Worm (Caenorhabditis elegans) whole organism, late embryonic: Measurements from ENCODE around the gene nhr-129.

ENCODE experiments used
- F13H6.1 ChIP-seq: sonication (generic microtip); optimal IDR thresholded peaks from 2 replicates; lab custom pipeline; 2016; ENCODE audit warnings: missing genetic modification characterization, missing compliant biosample characterization
- K09A11.1 ChIP-seq: sonication (generic microtip); optimal IDR thresholded peaks from 2 replicates; lab custom pipeline; 2017; ENCODE audit warnings: antibody characterized with exemption, mild to moderate bottlenecking, missing genetic modification characterization, missing compliant biosample characterization; ENCODE audit not compliant: insufficient read depth
- Y22D7AL.16 ChIP-seq: sonication (generic microtip); optimal IDR thresholded peaks from 2 replicates; lab custom pipeline; 2016; ENCODE audit warnings: missing genetic modification characterization, missing compliant biosample characterization
- ahr-1 ChIP-seq: sonication (generic microtip); optimal IDR thresholded peaks from 2 replicates; lab custom pipeline; 2016; ENCODE audit warnings: missing genetic modification characterization, missing compliant biosample characterization
- ama-1 ChIP-seq: fragments of 150-350 bp; optimal IDR thresholded peaks from 2 replicates; lab custom pipeline; 2014
- ceh-14 ChIP-seq: sonication (generic microtip); optimal IDR thresholded peaks from 2 replicates; lab custom pipeline; 2016; ENCODE audit warnings: missing genotype, missing genetic modification characterization, missing compliant biosample characterization
- ceh-18 ChIP-seq: sonication (generic microtip); optimal IDR thresholded peaks from 2 replicates; lab custom pipeline; 2016; ENCODE audit warnings: missing genetic modification characterization, missing compliant biosample characterization
- ceh-19 ChIP-seq: fragments of 200-800 bp; sonication (Bioruptor generic); optimal IDR thresholded peaks from 2 replicates; lab custom pipeline; 2018; ENCODE audit warnings: mild to moderate bottlenecking, missing genetic modification characterization, missing compliant biosample characterization
- ceh-22 ChIP-seq: sonication (generic microtip); optimal IDR thresholded peaks from 2 replicates; lab custom pipeline; 2017; ENCODE audit warnings: missing biosample characterization, missing genetic modification characterization
- ceh-24 ChIP-seq: sonication (generic microtip); optimal IDR thresholded peaks from 2 replicates; lab custom pipeline; 2016; ENCODE audit warnings: mild to moderate bottlenecking, missing genetic modification characterization, missing compliant biosample characterization
- ceh-31 ChIP-seq: sonication (generic microtip); optimal IDR thresholded peaks from 2 replicates; lab custom pipeline; 2016; ENCODE audit warnings: missing genetic modification characterization, missing compliant biosample characterization
- ceh-34 ChIP-seq: sonication (generic microtip); optimal IDR thresholded peaks from 2 replicates; lab custom pipeline; 2016; ENCODE audit warnings: mild to moderate bottlenecking, missing genetic modification characterization, missing compliant biosample characterization
- ceh-45 ChIP-seq: fragments of 200-800 bp; sonication (Bioruptor generic); IDR thresholded peaks from 2 replicates; pipeline ENCODE4 v1.3.6; 2022; ENCODE audit warnings: missing genetic modification reagents, missing genetic modification characterization, missing compliant biosample characterization
- che-1 ChIP-seq: sonication (generic microtip); optimal IDR thresholded peaks from 2 replicates; lab custom pipeline; 2016; ENCODE audit warnings: mild to moderate bottlenecking, missing genetic modification characterization, missing compliant biosample characterization
- elt-2 ChIP-seq: sonication (generic microtip); optimal IDR thresholded peaks from 2 replicates; lab custom pipeline; 2016; ENCODE audit warnings: missing genetic modification reagents, missing genetic modification characterization, missing compliant biosample characterization
- ets-4 ChIP-seq: sonication (generic microtip); optimal IDR thresholded peaks from 2 replicates; lab custom pipeline; 2016; ENCODE audit warnings: missing genetic modification characterization, missing compliant biosample characterization
- fkh-6 ChIP-seq: sonication (generic microtip); optimal IDR thresholded peaks from 2 replicates; lab custom pipeline; 2016; ENCODE audit warnings: missing genetic modification characterization, missing compliant biosample characterization
- hlh-15 ChIP-seq: sonication (generic microtip); optimal IDR thresholded peaks from 2 replicates; lab custom pipeline; 2016; ENCODE audit warnings: missing genetic modification characterization, missing compliant biosample characterization
- hlh-8 ChIP-seq: sonication (generic microtip); optimal IDR thresholded peaks from 2 replicates; lab custom pipeline; 2016; ENCODE audit warnings: missing genotype, missing genetic modification characterization, missing compliant biosample characterization
- lim-6 ChIP-seq: sonication (generic microtip); optimal IDR thresholded peaks from 2 replicates; lab custom pipeline; 2016; ENCODE audit warnings: missing genetic modification characterization, missing compliant biosample characterization
- lin-11 ChIP-seq: fragments of 200-800 bp; sonication (Bioruptor generic); optimal IDR thresholded peaks from 2 replicates; lab custom pipeline; 2018; ENCODE audit warnings: mild to moderate bottlenecking, missing genetic modification characterization, missing compliant biosample characterization
- madf-2 ChIP-seq: sonication (generic microtip); optimal IDR thresholded peaks from 2 replicates; lab custom pipeline; 2017; ENCODE audit warnings: missing genetic modification characterization, missing compliant biosample characterization
- nfya-1 ChIP-seq: sonication (generic microtip); optimal IDR thresholded peaks from 2 replicates; lab custom pipeline; 2017; ENCODE audit warnings: missing genetic modification characterization, mild to moderate bottlenecking, missing compliant biosample characterization, antibody characterized with exemption, moderate library complexity
- nhr-11 ChIP-seq: fragments of 150-350 bp; optimal IDR thresholded peaks from 2 replicates; lab custom pipeline; 2014; ENCODE audit warnings: missing biosample characterization, missing genetic modification characterization
- npax-4 ChIP-seq: sonication (generic microtip); optimal IDR thresholded peaks from 2 replicates; lab custom pipeline; 2016; ENCODE audit warnings: missing genetic modification characterization, missing compliant biosample characterization
- pqm-1 ChIP-seq: sonication (generic microtip); optimal IDR thresholded peaks from 2 replicates; lab custom pipeline; 2016; ENCODE audit warnings: missing genetic modification characterization, missing compliant biosample characterization
- ref-2 ChIP-seq: sonication (generic microtip); optimal IDR thresholded peaks from 2 replicates; lab custom pipeline; 2016; ENCODE audit warnings: missing genetic modification characterization, missing compliant biosample characterization
- rnt-1 ChIP-seq: sonication (generic microtip); optimal IDR thresholded peaks from 2 replicates; lab custom pipeline; 2016; ENCODE audit warnings: missing genetic modification characterization, missing compliant biosample characterization
- tbx-2 ChIP-seq: sonication (generic microtip); optimal IDR thresholded peaks from 2 replicates; lab custom pipeline; 2016; ENCODE audit warnings: missing genetic modification characterization, missing compliant biosample characterization
- tbx-7 ChIP-seq: sonication (generic microtip); optimal IDR thresholded peaks from 2 replicates; lab custom pipeline; 2016; ENCODE audit warnings: missing genotype, missing genetic modification characterization, missing compliant biosample characterization
- ttx-3 ChIP-seq: sonication (generic microtip); optimal IDR thresholded peaks from 2 replicates; lab custom pipeline; 2016; ENCODE audit warnings: missing genetic modification reagents, missing genetic modification characterization, missing compliant biosample characterization
- unc-42 ChIP-seq: sonication (generic microtip); optimal IDR thresholded peaks from 2 replicates; lab custom pipeline; 2016; ENCODE audit warnings: missing genotype, missing genetic modification characterization, missing compliant biosample characterization
- unc-55 ChIP-seq: sonication (generic microtip); optimal IDR thresholded peaks from 2 replicates; lab custom pipeline; 2017; ENCODE audit warnings: missing biosample characterization, missing genetic modification reagents, missing genetic modification characterization
- unc-86 ChIP-seq: sonication (generic microtip); optimal IDR thresholded peaks from 2 replicates; lab custom pipeline; 2016; ENCODE audit warnings: missing genetic modification characterization, missing compliant biosample characterization
- zip-5 ChIP-seq: sonication (generic microtip); optimal IDR thresholded peaks from 2 replicates; lab custom pipeline; 2016; ENCODE audit warnings: missing genetic modification characterization, missing compliant biosample characterization

The nhr-129 gene

DNA sequence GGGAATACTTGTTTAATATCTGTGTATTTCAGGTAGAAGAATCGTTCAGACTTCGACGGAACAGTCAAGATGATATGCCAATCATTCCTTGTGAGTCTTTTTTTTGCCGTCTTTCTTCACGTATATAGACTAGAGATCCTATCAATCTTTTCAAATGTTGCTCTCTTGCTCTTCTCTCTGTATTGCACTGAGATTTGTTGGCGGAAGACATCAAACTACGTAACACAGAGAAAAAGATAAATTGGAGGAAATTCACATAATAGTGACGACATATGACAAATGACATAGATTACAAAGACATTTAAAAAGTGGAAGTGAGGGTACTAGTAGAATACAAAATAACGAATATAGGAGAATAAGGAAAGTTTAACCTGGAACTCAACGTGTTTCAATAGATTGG is 21.0 kb upstream of the nhr-129 start:
- TF ChIP-seq Y22D7AL.16 (tag; lab: Kevin White, UChicago) (no peak), lim-6 (tag; lab: Kevin White, UChicago) (no peak), nfya-1 (tag; lab: Kevin White, UChicago) (no peak), unc-55 (GFP tag; lab: Kevin White, UChicago) (peak; percentile 31), hlh-8 (tag; lab: Kevin White, UChicago) (no peak)
- TF ChIP-seq, all 69 proteins: peak for 1

DNA sequence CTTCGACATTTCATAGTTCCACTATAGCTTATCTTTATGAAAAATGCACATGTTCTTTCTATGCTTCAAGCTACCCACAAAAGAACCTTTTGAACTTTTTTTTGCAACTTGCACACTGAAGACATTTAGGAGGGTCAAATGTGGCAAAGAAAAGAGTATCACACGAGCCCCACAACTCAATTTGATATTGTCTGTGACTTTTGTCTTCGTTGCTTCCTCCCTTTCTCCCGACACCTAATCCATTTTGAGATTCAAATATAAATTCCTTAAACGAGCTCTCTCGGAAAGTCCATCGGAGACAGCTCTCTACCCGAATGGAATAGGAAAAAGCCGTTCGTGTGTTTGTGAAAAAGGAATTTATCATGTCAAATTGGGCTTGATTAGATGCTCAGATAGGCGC is 19.5 kb upstream of the nhr-129 start:
- TF ChIP-seq che-1 (tag; lab: Kevin White, UChicago) (no peak), K09A11.1 (tag; lab: Kevin White, UChicago) (no peak), ets-4 (tag; lab: Kevin White, UChicago) (no peak), npax-4 (no peak), unc-42 (tag; lab: Kevin White, UChicago) (no peak), ceh-24 (tag; lab: Kevin White, UChicago) (no peak)

DNA sequence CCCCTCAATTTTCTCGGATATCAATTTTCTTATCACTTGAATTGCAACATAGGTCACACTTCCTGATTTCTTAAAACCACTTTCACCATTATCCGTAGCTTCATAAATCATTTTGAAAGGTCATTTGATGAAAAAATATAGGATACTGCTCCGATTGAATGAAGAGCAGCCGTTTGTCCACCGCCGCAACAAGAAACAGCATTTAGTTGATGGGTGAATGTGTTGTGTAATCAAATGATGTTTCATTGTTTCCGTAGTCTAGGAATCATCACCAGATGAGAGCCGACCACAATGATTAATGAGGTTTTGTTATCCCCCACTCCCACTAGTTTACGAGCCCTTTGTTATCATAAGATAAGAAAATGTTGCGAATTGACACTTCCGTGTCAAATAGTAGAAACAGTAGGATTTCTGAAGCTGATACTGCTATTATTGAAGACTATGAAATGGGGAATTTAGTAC is 15.1 kb upstream of the nhr-129 start, which contains the start of gene twk-43:
Gene twk-43, plus strand, starts transcription at position 412 of the 462 bp plus-strand sequence.
- TF ChIP-seq fkh-6 = no peak
- TF ChIP-seq K09A11.1 (tag; lab: Kevin White, UChicago) = no peak
- TF ChIP-seq ceh-34 (tag; lab: Kevin White, UChicago) = no peak
- TF ChIP-seq unc-55 (GFP tag; lab: Kevin White, UChicago) = peak; percentile 43
- TF ChIP-seq ceh-19 (GFP tag; lab: Kevin White, UChicago) = no peak
- peak; percentile 32 for TF ChIP-seq ceh-18 (tag; lab: Kevin White, UChicago)
- TF ChIP-seq rnt-1 (tag; lab: Kevin White, UChicago) = peak; percentile 64
- TF ChIP-seq ceh-22 (tag; lab: Kevin White, UChicago) = no peak
- no peak for TF ChIP-seq lin-11 (tag; lab: Kevin White, UChicago)

DNA sequence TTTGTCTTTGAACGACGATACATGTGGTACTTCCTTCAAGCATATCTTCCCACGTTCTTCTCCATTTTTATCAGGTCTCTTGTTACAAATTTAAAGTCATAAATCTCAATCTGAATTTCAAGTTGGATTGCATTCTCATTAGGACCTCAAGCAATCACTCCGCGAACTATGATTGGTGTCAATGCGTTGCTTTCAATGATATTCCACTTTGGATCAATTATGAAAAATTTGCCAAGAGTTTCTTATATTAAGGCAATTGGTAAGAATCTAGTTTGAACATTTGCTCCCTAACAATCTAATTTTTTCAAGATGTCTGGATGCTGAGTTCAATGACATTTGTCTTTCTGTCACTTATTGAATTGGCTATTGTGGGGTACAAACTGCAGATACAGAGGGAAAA is 11.4 kb upstream of the nhr-129 start:
- no peak for TF ChIP-seq madf-2 (tag; lab: Kevin White, UChicago)
- no peak for TF ChIP-seq elt-2 (tag; lab: Kevin White, UChicago)
- no peak for TF ChIP-seq unc-86 (tag; lab: Kevin White, UChicago)
- no peak for TF ChIP-seq lim-6 (tag; lab: Kevin White, UChicago)
- TF ChIP-seq ttx-3 (tag; lab: Kevin White, UChicago) = no peak
- no peak for TF ChIP-seq ceh-45 (GFP tag; lab: Robert Waterston, UW)
- no peak for TF ChIP-seq hlh-15

DNA sequence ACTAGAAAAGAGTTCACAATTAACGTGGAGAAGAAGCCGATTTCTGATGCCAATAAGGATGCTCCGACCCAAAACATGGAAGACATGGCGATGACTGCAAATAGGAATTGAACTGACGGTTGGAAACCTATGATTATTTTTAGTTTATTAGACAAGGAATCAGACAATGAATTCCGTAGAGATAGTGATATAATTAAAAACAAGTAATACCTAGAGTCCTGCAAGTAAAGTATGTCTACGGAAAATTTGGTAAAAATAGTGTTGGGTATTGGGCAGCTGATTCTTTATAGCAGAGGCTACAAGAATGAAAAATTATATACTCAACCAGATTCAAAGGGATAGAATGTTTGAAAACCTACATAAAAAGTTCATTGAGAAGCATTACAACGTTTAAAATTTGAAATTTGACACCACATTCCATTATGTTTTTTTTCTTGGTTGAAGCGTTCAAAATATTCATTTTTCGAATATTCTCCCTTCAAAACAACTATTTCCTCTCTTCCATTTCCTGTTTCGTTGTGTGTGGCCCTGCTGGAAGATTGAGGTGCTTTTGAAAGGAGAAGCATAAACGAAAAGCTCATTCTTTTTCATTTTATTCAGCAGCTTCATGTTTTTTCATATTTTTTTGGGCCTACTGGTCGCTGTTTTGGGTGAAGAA is 8.9 kb upstream of the nhr-129 start, which contains the start of the genes str-4 and lgc-48:
Gene str-4, minus strand, starts transcription at position 101 of the 658 bp plus-strand sequence.
Gene lgc-48, plus strand, starts transcription at position 608 of the 658 bp plus-strand sequence.
- TF ChIP-seq F13H6.1 (tag; lab: Kevin White, UChicago) (no peak), ceh-18 (tag; lab: Kevin White, UChicago) (no peak), ceh-14 (tag; lab: Kevin White, UChicago) (no peak), ama-1 (lab: Kevin White, UChicago) (no peak)

DNA sequence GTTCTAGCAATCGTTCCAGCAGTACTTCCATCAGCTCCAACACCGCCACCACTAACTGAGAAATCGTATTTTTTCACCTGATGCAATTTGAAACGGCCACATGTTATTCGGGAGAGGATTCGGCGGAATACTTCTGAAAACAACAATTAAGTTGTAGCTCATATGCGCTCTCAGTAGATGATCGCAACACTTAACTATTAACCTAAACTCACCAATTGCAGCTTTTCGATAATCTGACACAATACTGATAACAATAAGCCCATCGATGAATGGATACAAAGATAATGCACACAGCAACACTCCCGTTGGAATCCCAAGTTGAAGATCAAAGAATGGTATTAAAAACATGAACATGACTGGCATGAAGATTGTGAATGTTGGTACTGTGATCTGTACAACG is 7.2 kb upstream of the nhr-129 start:
- no peak for TF ChIP-seq tbx-2 (tag; lab: Kevin White, UChicago)
- TF ChIP-seq ttx-3 (tag; lab: Kevin White, UChicago) = no peak
- no peak for TF ChIP-seq zip-5 (tag; lab: Kevin White, UChicago)
- no peak for TF ChIP-seq ref-2 (tag; lab: Kevin White, UChicago)
- TF ChIP-seq ceh-31 (tag; lab: Kevin White, UChicago) = no peak
- no peak for TF ChIP-seq ahr-1
- TF ChIP-seq tbx-7 (tag; lab: Kevin White, UChicago) = no peak
- TF ChIP-seq hlh-8 (tag; lab: Kevin White, UChicago) = no peak
- TF ChIP-seq lim-6 (tag; lab: Kevin White, UChicago) = no peak
- no peak for TF ChIP-seq pqm-1 (tag; lab: Kevin White, UChicago)
- TF ChIP-seq nhr-11 (tag; lab: Kevin White, UChicago) = no peak
